Worm (Caenorhabditis elegans): ENCODE measurements around the gene T05D4.5.

The T05D4.5 gene

ce11 chrIII:13630708-13631107, 50.1 kb downstream of the T05D4.5 start, which contains the start of gene arrd-17:
TSS of gene arrd-17 (minus strand) at chrIII:13630808.
- TF ChIP-seq cog-1 (tag; optimal IDR thresholded peaks at IDR 0.05) (no peak), ztf-23 (GFP tag; IDR thresholded peaks at IDR 0.05) (no peak), flt-1 (GFP tag; IDR thresholded peaks at IDR 0.05) (no peak), tab-1 (GFP tag; IDR thresholded peaks at IDR 0.05) (no peak), klf-2 (GFP tag; conservative IDR thresholded peaks at IDR 0.05) (no peak), med-1 (GFP tag; optimal IDR thresholded peaks at IDR 0.05; ENCODE audit: insufficient read depth) (no peak), ztf-29 (GFP tag; IDR thresholded peaks at IDR 0.05) (no peak), ref-1 (GFP tag; conservative IDR thresholded peaks at IDR 0.05) (no peak), T22C8.4 (GFP tag; IDR thresholded peaks at IDR 0.05) (no peak)
